Fruit fly (Drosophila melanogaster) whole organism, embryonic: ENCODE results near the gene ph-d.

ENCODE experiments used
- CG15514 ChIP-seq: fragments of 200-800 bp; sonication (Bioruptor generic); optimal IDR thresholded peaks from 3 replicates; lab custom pipeline; 2017; ENCODE audit warnings: missing biosample characterization, missing genetic modification characterization, mild to moderate bottlenecking, moderate library complexity, missing genetic modification reagents
- CG2116 ChIP-seq: fragments of 200-800 bp; sonication (Bioruptor generic); optimal IDR thresholded peaks from 3 replicates; lab custom pipeline; 2018; ENCODE audit warnings: missing biosample characterization, mild to moderate bottlenecking, missing genetic modification characterization
- CG2120 ChIP-seq: fragments of 200-800 bp; sonication (Bioruptor generic); optimal IDR thresholded peaks from 3 replicates; lab custom pipeline; 2016; ENCODE audit warnings: missing biosample characterization, missing genetic modification characterization
- CG32767 ChIP-seq: fragments of 200-800 bp; sonication (Bioruptor generic); IDR thresholded peaks from 2 replicates; pipeline ENCODE4 v1.3.6; 2022; ENCODE audit warnings: missing biosample characterization, missing genetic modification characterization
- CG34376 ChIP-seq: fragments of 200-800 bp; sonication (Bioruptor generic); optimal IDR thresholded peaks from 2 replicates; lab custom pipeline; 2018; ENCODE audit warnings: missing biosample characterization, mild to moderate bottlenecking, missing genetic modification characterization
- CG6272 ChIP-seq: fragments of 200-800 bp; sonication (Bioruptor generic); IDR thresholded peaks from 2 replicates; pipeline ENCODE4 v1.3.6; 2022; ENCODE audit warnings: missing biosample characterization, missing genetic modification characterization
- CG7928 ChIP-seq: fragments of 200-800 bp; sonication (Bioruptor generic); optimal IDR thresholded peaks from 2 replicates; lab custom pipeline; 2017; ENCODE audit warnings: missing biosample characterization, mild to moderate bottlenecking, missing genetic modification characterization
- CG9727 ChIP-seq: fragments of 200-800 bp; sonication (Bioruptor generic); optimal IDR thresholded peaks from 3 replicates; lab custom pipeline; 2017; ENCODE audit warnings: missing biosample characterization, mild to moderate bottlenecking, missing genetic modification characterization
- CG9797 ChIP-seq: fragments of 200-800 bp; sonication (Bioruptor generic); optimal IDR thresholded peaks from 3 replicates; lab custom pipeline; 2018; ENCODE audit warnings: missing biosample characterization, mild to moderate bottlenecking, missing genetic modification characterization
- Dbx ChIP-seq: fragments of 200-800 bp; sonication (Bioruptor generic); IDR thresholded peaks from 3 replicates; pipeline ENCODE4 v1.3.6; 2022; ENCODE audit warnings: missing biosample characterization, missing genetic modification characterization
- Dp ChIP-seq: fragments of 200-800 bp; sonication (Bioruptor generic); optimal IDR thresholded peaks from 2 replicates; lab custom pipeline; 2018; ENCODE audit warnings: missing biosample characterization, mild to moderate bottlenecking, missing genetic modification characterization, moderate library complexity
- E2f2 ChIP-seq: fragments of 200-800 bp; sonication (Bioruptor generic); IDR thresholded peaks from 2 replicates; pipeline ENCODE4 v1.3.6; 2022; ENCODE audit warnings: missing biosample characterization, missing genetic modification characterization
- Fer1 ChIP-seq: fragments of 200-800 bp; sonication (Bioruptor generic); optimal IDR thresholded peaks from 2 replicates; lab custom pipeline; 2017; ENCODE audit warnings: missing biosample characterization, mild to moderate bottlenecking, missing genetic modification characterization
- HmgD ChIP-seq: fragments of 200-800 bp; sonication (Bioruptor generic); optimal IDR thresholded peaks from 3 replicates; lab custom pipeline; 2016; ENCODE audit warnings: missing biosample characterization, missing genetic modification characterization
- MBD-R2 ChIP-seq: fragments of 200-800 bp; sonication (Bioruptor generic); IDR thresholded peaks from 2 replicates; pipeline ENCODE4 v1.3.6; 2022; ENCODE audit warnings: missing biosample characterization, missing genetic modification characterization
- MESR4 ChIP-seq: fragments of 200-800 bp; sonication (Bioruptor generic); optimal IDR thresholded peaks from 2 replicates; lab custom pipeline; 2018; ENCODE audit warnings: missing biosample characterization, mild to moderate bottlenecking, missing genetic modification characterization, moderate library complexity
- MTF-1 ChIP-seq: fragments of 200-800 bp; sonication (Bioruptor generic); optimal IDR thresholded peaks from 2 replicates; lab custom pipeline; 2018; ENCODE audit warnings: missing biosample characterization, mild to moderate bottlenecking, missing genetic modification characterization, borderline replicate concordance
- Med ChIP-seq: fragments of 200-800 bp; sonication (Bioruptor generic); peaks from one replicate; lab custom pipeline; 2016; ENCODE audit warnings: missing biosample characterization, missing genetic modification characterization, mild to moderate bottlenecking, inconsistent platforms, moderate library complexity
- Nf-YB ChIP-seq: fragments of 200-800 bp; sonication (Bioruptor generic); optimal IDR thresholded peaks from 3 replicates; lab custom pipeline; 2019; ENCODE audit warnings: missing biosample characterization, mild to moderate bottlenecking, missing genetic modification characterization, moderate library complexity
- Nf-YC ChIP-seq: fragments of 200-800 bp; optimal IDR thresholded peaks from 3 replicates; lab custom pipeline; 2019; ENCODE audit warnings: missing biosample characterization, mild to moderate bottlenecking, missing genetic modification characterization, moderate library complexity
- Sry-β ChIP-seq: fragments of 200-800 bp; sonication (Bioruptor generic); optimal IDR thresholded peaks from 2 replicates; lab custom pipeline; 2018; ENCODE audit warnings: missing biosample characterization, mild to moderate bottlenecking, missing genetic modification characterization, moderate library complexity
- amos ChIP-seq: fragments of 200-800 bp; sonication (Bioruptor generic); IDR thresholded peaks from 2 replicates; pipeline ENCODE4 v1.3.6; 2022; ENCODE audit warnings: missing biosample characterization, missing genetic modification characterization; ENCODE audit not compliant: partially characterized antibody
- cato ChIP-seq: fragments of 200-800 bp; sonication (Bioruptor generic); optimal IDR thresholded peaks from 2 replicates; lab custom pipeline; 2016; ENCODE audit warnings: missing biosample characterization, missing genetic modification characterization, borderline replicate concordance
- crc ChIP-seq: fragments of 200-800 bp; sonication (Bioruptor generic); optimal IDR thresholded peaks from 2 replicates; lab custom pipeline; 2016; ENCODE audit warnings: missing biosample characterization, missing genetic modification characterization
- croc ChIP-seq: fragments of 200-800 bp; sonication (Bioruptor generic); conservative IDR thresholded peaks from 3 replicates; pipeline ENCODE4 v1.3.6; 2022; ENCODE audit warnings: missing biosample characterization, missing genetic modification characterization
- crol ChIP-seq: fragments of 200-800 bp; sonication (Bioruptor generic); IDR thresholded peaks from 2 replicates; pipeline ENCODE4 v1.3.6; 2022; ENCODE audit warnings: missing biosample characterization, missing genetic modification characterization
- dysf ChIP-seq: fragments of 200-800 bp; sonication (Bioruptor generic); IDR thresholded peaks from 3 replicates; pipeline ENCODE4 v1.3.6; 2022; ENCODE audit warnings: missing biosample characterization, missing genetic modification characterization
- en ChIP-seq: fragments of 200-800 bp; sonication (Bioruptor generic); optimal IDR thresholded peaks from 2 replicates; lab custom pipeline; 2016; ENCODE audit warnings: missing biosample characterization, missing genetic modification characterization
- fd102C ChIP-seq: fragments of 200-800 bp; sonication (Bioruptor generic); optimal IDR thresholded peaks from 2 replicates; lab custom pipeline; 2018; ENCODE audit warnings: missing biosample characterization, mild to moderate bottlenecking, missing genetic modification characterization, moderate library complexity
- fu2 ChIP-seq: fragments of 200-800 bp; sonication (Bioruptor generic); optimal IDR thresholded peaks from 2 replicates; lab custom pipeline; 2016; ENCODE audit warnings: missing biosample characterization, missing genetic modification characterization
- gfzf ChIP-seq: fragments of 200-800 bp; sonication (Bioruptor generic); optimal IDR thresholded peaks from 2 replicates; lab custom pipeline; 2016; ENCODE audit warnings: missing biosample characterization, mild to moderate bottlenecking, missing genetic modification characterization, moderate library complexity
- gro ChIP-seq: fragments of 200-800 bp; sonication (Bioruptor generic); optimal IDR thresholded peaks from 2 replicates; lab custom pipeline; 2016; ENCODE audit warnings: missing biosample characterization, missing genetic modification characterization
- ind ChIP-seq: fragments of 200-800 bp; sonication (Bioruptor generic); optimal IDR thresholded peaks from 3 replicates; lab custom pipeline; 2016; ENCODE audit warnings: missing biosample characterization, missing genetic modification characterization
- kay ChIP-seq: fragments of 200-800 bp; sonication (Bioruptor generic); optimal IDR thresholded peaks from 2 replicates; lab custom pipeline; 2016; ENCODE audit warnings: missing biosample characterization, missing genetic modification characterization
- maf-S ChIP-seq: fragments of 200-800 bp; sonication (Bioruptor generic); optimal IDR thresholded peaks from 2 replicates; lab custom pipeline; 2016; ENCODE audit warnings: missing biosample characterization, missing genetic modification characterization
- mam ChIP-seq: fragments of 200-800 bp; sonication (Bioruptor generic); optimal IDR thresholded peaks from 3 replicates; lab custom pipeline; 2016; ENCODE audit warnings: missing biosample characterization, missing genetic modification characterization
- pzg ChIP-seq: fragments of 200-800 bp; sonication (Bioruptor generic); optimal IDR thresholded peaks from 3 replicates; lab custom pipeline; 2018; ENCODE audit warnings: missing biosample characterization, mild to moderate bottlenecking, missing genetic modification characterization, moderate library complexity
- row ChIP-seq: fragments of 200-800 bp; sonication (Bioruptor generic); IDR thresholded peaks from 3 replicates; pipeline ENCODE4 v1.3.6; 2022; ENCODE audit warnings: missing biosample characterization, missing genetic modification characterization
- sug ChIP-seq: fragments of 200-800 bp; optimal IDR thresholded peaks from 2 replicates; lab custom pipeline; 2019; ENCODE audit warnings: missing biosample characterization, mild to moderate bottlenecking, missing genetic modification characterization, moderate library complexity
- tap ChIP-seq: fragments of 200-800 bp; optimal IDR thresholded peaks from 3 replicates; lab custom pipeline; 2019; ENCODE audit warnings: missing biosample characterization, mild to moderate bottlenecking, missing genetic modification characterization, moderate library complexity
- vfl ChIP-seq: fragments of 200-800 bp; sonication (Bioruptor generic); optimal IDR thresholded peaks from 2 replicates; lab custom pipeline; 2016; ENCODE audit warnings: missing biosample characterization, missing genetic modification characterization
- wek ChIP-seq: fragments of 200-800 bp; sonication (Bioruptor generic); optimal IDR thresholded peaks from 3 replicates; lab custom pipeline; 2018; ENCODE audit warnings: missing biosample characterization, mild to moderate bottlenecking, missing genetic modification characterization, moderate library complexity
- zf30C ChIP-seq: fragments of 200-800 bp; sonication (Bioruptor generic); optimal IDR thresholded peaks from 3 replicates; lab custom pipeline; 2018; ENCODE audit warnings: missing biosample characterization, mild to moderate bottlenecking, missing genetic modification characterization

The ph-d gene

dm6 chrX:2076412-2077357 is 46.4 kb downstream of the ph-d start, which contains the start of gene CG4025:
CG4025 (plus strand) TSS chrX:2076966.
- TF ChIP-seq crol (GFP tag; lab: Robert Waterston, UW) (0 out of 2 replicates have a peak, but pooled peaks have one; percentile 19), croc (GFP tag; lab: Robert Waterston, UW) (no peak), vfl (no peak), CG2116 (GFP tag; lab: Kevin White, UChicago) (no peak), CG7928 (no peak), CG9797 (GFP tag; lab: Kevin White, UChicago) (peak; percentile 45), cato (GFP tag; lab: Kevin White, UChicago) (no peak), Nf-YB (GFP tag; lab: Kevin White, UChicago) (peak; percentile 72), HmgD (no peak), MBD-R2 (GFP tag; lab: Robert Waterston, UW) (0 out of 2 replicates have a peak, but pooled peaks have one; percentile 24), gfzf (peak; percentile 40), CG2120 (GFP tag; lab: Kevin White, UChicago) (no peak), Med (GFP tag; lab: Kevin White, UChicago) (peak; percentile 17), row (GFP tag; lab: Robert Waterston, UW) (peak; percentile 20; the same call in 1 of the 3 replicates), CG34376 (GFP tag; lab: Kevin White, UChicago) (peak; percentile 15), Sry-β (GFP tag; lab: Kevin White, UChicago) (peak; percentile 90), E2f2 (GFP tag; lab: Robert Waterston, UW) (peak; percentile 83), CG15514 (GFP tag; lab: Kevin White, UChicago) (peak; percentile 7), fd102C (GFP tag; lab: Kevin White, UChicago) (no peak), crc (GFP tag; lab: Kevin White, UChicago) (no peak), ind (GFP tag; lab: Kevin White, UChicago) (no peak), MTF-1 (GFP tag; lab: Kevin White, UChicago) (no peak), CG6272 (GFP tag; lab: Robert Waterston, UW) (no peak), Fer1 (GFP tag; lab: Kevin White, UChicago) (no peak), kay (GFP tag; lab: Kevin White, UChicago) (peak; percentile 49), wek (peak; percentile 46), MESR4 (GFP tag; lab: Kevin White, UChicago) (peak; percentile 51), Nf-YC (tag; lab: Kevin White, UChicago) (peak; percentile 87), pzg (GFP tag; lab: Kevin White, UChicago) (peak; percentile 34), Dbx (GFP tag; lab: Robert Waterston, UW) (no peak), maf-S (GFP tag; lab: Kevin White, UChicago) (no peak), sug (peak; percentile 11), CG32767 (GFP tag; lab: Robert Waterston, UW) (no peak), gro (GFP tag; lab: Kevin White, UChicago) (no peak), Dp (GFP tag; lab: Kevin White, UChicago) (peak; percentile 74), tap (tag; lab: Kevin White, UChicago) (no peak), amos (GFP tag; lab: Robert Waterston, UW) (no peak), CG9727 (GFP tag; lab: Kevin White, UChicago) (no peak), dysf (GFP tag; lab: Robert Waterston, UW) (no peak), mam (no peak), fu2 (GFP tag; lab: Kevin White, UChicago) (no peak), zf30C (no peak), en (GFP tag; lab: Kevin White, UChicago) (no peak)
- TF ChIP-seq, all 482 proteins: peak for 18
